Fruit fly (Drosophila melanogaster) whole organism, embryonic: Measurements from ENCODE around the gene CG33124.
A peak's percentile ranks its signal among the peaks of the same experiment; 100 is the strongest.

Experiments used
- Aef1 ChIP-seq: fragments of 200-800 bp; sonication (Bioruptor generic); IDR thresholded peaks from 3 replicates; pipeline ENCODE4 v1.3.6; 2022; ENCODE audit warnings: missing biosample characterization, missing genetic modification characterization
- Atf6 ChIP-seq: fragments of 200-800 bp; sonication (Bioruptor generic); IDR thresholded peaks from 2 replicates; pipeline ENCODE4 v1.3.6; 2022; ENCODE audit warnings: missing biosample characterization, missing genetic modification characterization
- Awh ChIP-seq: fragments of 200-800 bp; sonication (Bioruptor generic); IDR thresholded peaks from 2 replicates; pipeline ENCODE4, ENCODE4 v1.3.6; 2022; ENCODE audit warnings: missing biosample characterization, missing genetic modification characterization
- Bteb2 ChIP-seq: fragments of 200-800 bp; sonication (Bioruptor generic); optimal IDR thresholded peaks from 2 replicates; lab custom pipeline; 2016; ENCODE audit warnings: missing biosample characterization, missing genetic modification characterization
- CG10147 ChIP-seq: fragments of 200-800 bp; sonication (Bioruptor generic); optimal IDR thresholded peaks from 2 replicates; lab custom pipeline; 2019; ENCODE audit warnings: missing biosample characterization, mild to moderate bottlenecking, missing genetic modification characterization, moderate library complexity
- CG1024 ChIP-seq: fragments of 200-800 bp; sonication (Bioruptor generic); IDR thresholded peaks from 2 replicates; pipeline ENCODE4 v1.3.6; 2022; ENCODE audit warnings: missing biosample characterization, missing genetic modification characterization
- CG10462 ChIP-seq: fragments of 200-800 bp; sonication (Bioruptor generic); optimal IDR thresholded peaks from 2 replicates; lab custom pipeline; 2016; ENCODE audit warnings: missing biosample characterization, missing genetic modification characterization
- CG12104 ChIP-seq: fragments of 200-800 bp; sonication (Bioruptor generic); optimal IDR thresholded peaks from 3 replicates; lab custom pipeline; 2016; ENCODE audit warnings: missing biosample characterization, missing genetic modification characterization
- CG13624 ChIP-seq: fragments of 200-800 bp; sonication (Bioruptor generic); optimal IDR thresholded peaks from 2 replicates; lab custom pipeline; 2016; ENCODE audit warnings: missing biosample characterization, missing genetic modification characterization
- CG15269 ChIP-seq: fragments of 200-800 bp; sonication (Bioruptor generic); optimal IDR thresholded peaks from 2 replicates; lab custom pipeline; 2018; ENCODE audit warnings: missing biosample characterization, mild to moderate bottlenecking, missing genetic modification characterization, moderate library complexity
- CG15696 ChIP-seq: fragments of 200-800 bp; sonication (Bioruptor generic); optimal IDR thresholded peaks from 2 replicates; lab custom pipeline; 2019; ENCODE audit warnings: missing biosample characterization, mild to moderate bottlenecking, missing genetic modification characterization, moderate library complexity
- CG1647 ChIP-seq: fragments of 200-800 bp; sonication (Bioruptor generic); optimal IDR thresholded peaks from 3 replicates; lab custom pipeline; 2016; ENCODE audit warnings: missing biosample characterization, missing genetic modification characterization
- CG17802 ChIP-seq: fragments of 200-800 bp; sonication (Bioruptor generic); optimal IDR thresholded peaks from 2 replicates; lab custom pipeline; 2018; ENCODE audit warnings: missing biosample characterization, mild to moderate bottlenecking, missing genetic modification characterization, moderate library complexity
- CG17829 ChIP-seq: fragments of 200-800 bp; optimal IDR thresholded peaks from 2 replicates; lab custom pipeline; 2019; ENCODE audit warnings: missing biosample characterization, mild to moderate bottlenecking, missing genetic modification characterization, moderate library complexity
- CG1792 ChIP-seq: fragments of 200-800 bp; sonication (Bioruptor generic); optimal IDR thresholded peaks from 2 replicates; lab custom pipeline; 2016; ENCODE audit warnings: missing biosample characterization, missing genetic modification characterization
- CG31224 ChIP-seq: fragments of 200-800 bp; sonication (Bioruptor generic); IDR thresholded peaks from 2 replicates; pipeline ENCODE4 v1.3.6; 2022; ENCODE audit warnings: missing biosample characterization, missing genetic modification characterization
- CG6765 ChIP-seq: fragments of 200-800 bp; sonication (Bioruptor generic); optimal IDR thresholded peaks from 3 replicates; lab custom pipeline; 2017; ENCODE audit warnings: missing biosample characterization, mild to moderate bottlenecking, missing genetic modification characterization
- CG7271 ChIP-seq: fragments of 200-800 bp; sonication (Bioruptor generic); optimal IDR thresholded peaks from 2 replicates; lab custom pipeline; 2018; ENCODE audit warnings: missing biosample characterization, mild to moderate bottlenecking, missing genetic modification characterization, moderate library complexity
- CG7556 ChIP-seq: fragments of 200-800 bp; sonication (Bioruptor generic); optimal IDR thresholded peaks from 2 replicates; lab custom pipeline; 2017; ENCODE audit warnings: missing biosample characterization, mild to moderate bottlenecking, missing genetic modification characterization
- CG8388 ChIP-seq: fragments of 200-800 bp; sonication (Bioruptor generic); optimal IDR thresholded peaks from 2 replicates; lab custom pipeline; 2019; ENCODE audit warnings: missing biosample characterization, mild to moderate bottlenecking, missing genetic modification characterization, moderate library complexity
- CG9215 ChIP-seq: fragments of 200-800 bp; sonication (Bioruptor generic); IDR thresholded peaks from 2 replicates; pipeline ENCODE4 v1.3.6; 2022; ENCODE audit warnings: missing biosample characterization, missing genetic modification characterization
- D19B ChIP-seq: fragments of 200-800 bp; sonication (Bioruptor generic); optimal IDR thresholded peaks from 2 replicates; lab custom pipeline; 2017; ENCODE audit warnings: missing biosample characterization, mild to moderate bottlenecking, missing genetic modification characterization
- Dll ChIP-seq: fragments of 200-800 bp; sonication (Bioruptor generic); IDR thresholded peaks from 4 replicates; pipeline ENCODE4 v1.3.6; 2022; ENCODE audit warnings: missing biosample characterization, missing genetic modification characterization; ENCODE audit not compliant: partially characterized antibody
- Dp ChIP-seq: fragments of 200-800 bp; sonication (Bioruptor generic); optimal IDR thresholded peaks from 2 replicates; lab custom pipeline; 2018; ENCODE audit warnings: missing biosample characterization, mild to moderate bottlenecking, missing genetic modification characterization, moderate library complexity
- E2f2 ChIP-seq: fragments of 200-800 bp; sonication (Bioruptor generic); IDR thresholded peaks from 2 replicates; pipeline ENCODE4 v1.3.6; 2022; ENCODE audit warnings: missing biosample characterization, missing genetic modification characterization
- Elba2 ChIP-seq: fragments of 200-800 bp; sonication (Bioruptor generic); optimal IDR thresholded peaks from 3 replicates; lab custom pipeline; 2016; ENCODE audit warnings: missing biosample characterization, missing genetic modification characterization
- Hey ChIP-seq: fragments of 200-800 bp; sonication (Bioruptor generic); optimal IDR thresholded peaks from 3 replicates; lab custom pipeline; 2018; ENCODE audit warnings: missing biosample characterization, mild to moderate bottlenecking, missing genetic modification characterization
- Pdp1 ChIP-seq, 2 experiments: fragments of 200-800 bp; sonication (Bioruptor generic); optimal IDR thresholded peaks; 3 replicates each; lab custom pipeline; 2016; ENCODE audit warnings: missing biosample characterization in 2 of 2, missing genetic modification characterization in 2 of 2, mild to moderate bottlenecking in 1 of 2, moderate library complexity in 1 of 2
- Poxn ChIP-seq: fragments of 200-800 bp; sonication (Bioruptor generic); IDR thresholded peaks from 2 replicates; pipeline ENCODE4 v1.3.6; 2022; ENCODE audit warnings: missing biosample characterization, missing genetic modification characterization
- Sox100B ChIP-seq: fragments of 200-800 bp; sonication (Bioruptor generic); optimal IDR thresholded peaks from 3 replicates; lab custom pipeline; 2018; ENCODE audit warnings: missing biosample characterization, mild to moderate bottlenecking, missing genetic modification characterization
- TFAM ChIP-seq: fragments of 200-800 bp; sonication (Bioruptor generic); optimal IDR thresholded peaks from 2 replicates; lab custom pipeline; 2017; ENCODE audit warnings: missing biosample characterization, missing genetic modification characterization, inconsistent platforms
- ash1 ChIP-seq: fragments of 200-800 bp; sonication (Bioruptor generic); optimal IDR thresholded peaks from 2 replicates; lab custom pipeline; 2018; ENCODE audit warnings: missing biosample characterization, mild to moderate bottlenecking, missing genetic modification characterization
- bab2 ChIP-seq: fragments of 200-800 bp; sonication (Bioruptor generic); optimal IDR thresholded peaks from 2 replicates; lab custom pipeline; 2016; ENCODE audit warnings: missing biosample characterization, missing genetic modification characterization
- br ChIP-seq: fragments of >200 bp; optimal IDR thresholded peaks from 2 replicates; lab custom pipeline; 2017
- da ChIP-seq: fragments of 200-800 bp; sonication (Bioruptor generic); optimal IDR thresholded peaks from 2 replicates; lab custom pipeline; 2016; ENCODE audit warnings: missing biosample characterization, missing genetic modification characterization
- disco-r ChIP-seq: fragments of 200-800 bp; sonication (Bioruptor generic); optimal IDR thresholded peaks from 2 replicates; lab custom pipeline; 2016; ENCODE audit warnings: missing biosample characterization, missing genetic modification characterization
- eyg ChIP-seq: fragments of 200-800 bp; sonication (Bioruptor generic); optimal IDR thresholded peaks from 3 replicates; lab custom pipeline; 2016; ENCODE audit warnings: missing biosample characterization, missing genetic modification characterization
- fd64A ChIP-seq: fragments of 200-800 bp; sonication (Bioruptor generic); optimal IDR thresholded peaks from 3 replicates; lab custom pipeline; 2018; ENCODE audit warnings: missing biosample characterization, mild to moderate bottlenecking, missing genetic modification characterization
- ham ChIP-seq: fragments of 200-800 bp; sonication (Bioruptor generic); IDR thresholded peaks from 2 replicates; pipeline ENCODE4 v1.3.6; 2022; ENCODE audit warnings: missing biosample characterization, missing genetic modification characterization
- her ChIP-seq: fragments of 200-800 bp; sonication (Bioruptor generic); optimal IDR thresholded peaks from 2 replicates; lab custom pipeline; 2016; ENCODE audit warnings: missing biosample characterization, missing genetic modification characterization
- hth ChIP-seq: fragments of >200 bp; optimal IDR thresholded peaks from 2 replicates; lab custom pipeline; 2017; ENCODE audit warnings: inconsistent platforms
- jing ChIP-seq: fragments of 200-800 bp; sonication (Bioruptor generic); optimal IDR thresholded peaks from 2 replicates; lab custom pipeline; 2018; ENCODE audit warnings: missing biosample characterization, mild to moderate bottlenecking, missing genetic modification characterization
- lola ChIP-seq, 3 experiments: fragments of >200 bp in 2 of 3; fragments of 200-800 bp in 1 of 3; sonication (Bioruptor generic) in 1 of 3; optimal IDR thresholded peaks; 2 replicates each; lab custom pipeline; 2017 to 2019; ENCODE audit warnings: missing biosample characterization in 3 of 3, missing genetic modification characterization in 3 of 3, mild to moderate bottlenecking in 1 of 3, moderate library complexity in 1 of 3
- pan ChIP-seq, 4 experiments: fragments of >200 bp in 3 of 4; fragments of 200-800 bp in 1 of 4; sonication (Bioruptor generic) in 1 of 4; optimal IDR thresholded peaks in 3 of 4; IDR thresholded peaks in 1 of 4; 2 replicates each; pipeline versions ENCODE4 v1.3.6 to Lab custom; 2017 to 2022; ENCODE audit warnings: missing biosample characterization in 2 of 4, missing genetic modification characterization in 2 of 4, mixed read lengths in 1 of 4
- pnt ChIP-seq: fragments of 200-800 bp; sonication (Bioruptor generic); optimal IDR thresholded peaks from 3 replicates; lab custom pipeline; 2016; ENCODE audit warnings: missing biosample characterization, missing genetic modification characterization
- sr ChIP-seq: fragments of 200-800 bp; sonication (Bioruptor generic); IDR thresholded peaks from 3 replicates; pipeline ENCODE4 v1.3.6; 2022; ENCODE audit warnings: missing biosample characterization, missing genetic modification characterization
- stc ChIP-seq: fragments of 200-800 bp; sonication (Bioruptor generic); IDR thresholded peaks from 2 replicates; pipeline ENCODE4 v1.3.6; 2022; ENCODE audit warnings: missing biosample characterization, missing genetic modification characterization
- tap ChIP-seq: fragments of 200-800 bp; optimal IDR thresholded peaks from 3 replicates; lab custom pipeline; 2019; ENCODE audit warnings: missing biosample characterization, mild to moderate bottlenecking, missing genetic modification characterization, moderate library complexity
- toy ChIP-seq: fragments of 200-800 bp; sonication (Bioruptor generic); IDR thresholded peaks from 2 replicates; pipeline ENCODE4 v1.3.6; 2022; ENCODE audit warnings: missing biosample characterization, missing genetic modification characterization
- vvl ChIP-seq: fragments of 200-800 bp; sonication (Bioruptor generic); IDR thresholded peaks from 2 replicates; pipeline ENCODE4 v1.3.6; 2022; ENCODE audit warnings: missing biosample characterization, missing genetic modification characterization
- z ChIP-seq: fragments of 200-800 bp; sonication (Bioruptor generic); IDR thresholded peaks from 3 replicates; pipeline ENCODE4 v1.3.6; 2022; ENCODE audit warnings: missing biosample characterization, missing genetic modification characterization

The CG33124 gene

DNA sequence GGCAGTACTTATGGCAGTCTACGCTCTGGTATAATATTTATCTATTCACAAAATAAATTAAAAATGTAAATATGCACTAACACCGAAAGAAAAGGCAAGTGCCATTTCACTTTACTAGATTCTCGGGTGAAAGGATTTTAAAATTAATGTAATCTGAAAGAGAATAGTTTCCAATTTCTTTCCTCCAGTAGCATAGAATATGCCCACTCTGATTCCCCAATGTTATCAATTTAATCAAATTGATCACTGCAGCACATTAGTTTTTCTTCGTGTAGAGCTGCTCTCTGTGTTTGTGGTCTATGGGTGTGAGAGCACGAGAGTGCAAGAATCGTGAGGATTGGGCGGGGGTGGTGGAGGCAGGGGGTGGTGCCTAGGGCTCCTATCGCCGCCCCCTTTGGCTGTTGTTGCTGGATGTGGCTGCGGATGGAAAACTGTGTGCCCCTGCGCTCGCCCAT, 7.8 kb downstream of the CG33124 start (continued):
- TF ChIP-seq Dp (GFP tag; lab: Kevin White, UChicago) (no peak), CG31224 (GFP tag; lab: Robert Waterston, UW) (no peak), da (no peak), TFAM (peak; percentile 67), CG17802 (tag; lab: Kevin White, UChicago) (peak; percentile 61), pnt (peak; percentile 79), CG8388 (GFP tag; lab: Kevin White, UChicago) (peak; percentile 90), her (GFP tag; lab: Kevin White, UChicago) (no peak), CG7271 (tag; lab: Kevin White, UChicago) (peak; percentile 6), Hey (tag; lab: Kevin White, UChicago) (no peak), Bteb2 (GFP tag; lab: Kevin White, UChicago) (peak; percentile 50), tap (tag; lab: Kevin White, UChicago) (peak; percentile 85), CG15269 (tag; lab: Kevin White, UChicago) (peak; percentile 50), Dll (no peak), ash1 (GFP tag; lab: Kevin White, UChicago) (no peak), CG9215 (GFP tag; lab: Robert Waterston, UW) (peak; percentile 28; the same call in 1 of the 2 replicates), Elba2 (GFP tag; lab: Kevin White, UChicago) (no peak), CG6765 (no peak), E2f2 (GFP tag; lab: Robert Waterston, UW) (peak; percentile 40; the same call in 1 of the 2 replicates), CG1024 (GFP tag; lab: Robert Waterston, UW) (peak; percentile 32; the same call in 1 of the 2 replicates), fd64A (GFP tag; lab: Kevin White, UChicago) (peak; percentile 90), D19B (GFP tag; lab: Kevin White, UChicago) (no peak), CG7556 (GFP tag; lab: Kevin White, UChicago) (peak; percentile 86), z (GFP tag; lab: Robert Waterston, UW) (peak; percentile 4; the same call in 1 of the 3 replicates), Pdp1 (GFP tag; optimal IDR thresholded peaks at IDR 0.05; lab: Kevin White, UChicago) (peak; percentile 42 to 70), CG10147 (GFP tag; lab: Kevin White, UChicago) (peak; percentile 35), CG1647 (GFP tag; lab: Kevin White, UChicago) (peak; percentile 46), CG17829 (tag; lab: Kevin White, UChicago) (peak; percentile 91), br (lab: Kevin White, UChicago) (no peak), disco-r (GFP tag; lab: Kevin White, UChicago) (peak; percentile 53), CG10462 (GFP tag; lab: Kevin White, UChicago) (peak; percentile 74), ham (GFP tag; lab: Robert Waterston, UW) (no peak), CG15696 (tag; lab: Kevin White, UChicago) (peak; percentile 83), Sox100B (peak; percentile 92), lola (GFP tag; optimal IDR thresholded peaks at IDR 0.05; lab: Kevin White, UChicago) (peak in 1 of 3 experiments; percentile 97), jing (GFP tag; lab: Kevin White, UChicago) (peak; percentile 52), CG13624 (GFP tag; lab: Kevin White, UChicago) (no peak), bab2 (GFP tag; lab: Kevin White, UChicago) (peak; percentile 63), Atf6 (GFP tag; lab: Robert Waterston, UW) (no peak), pan (optimal IDR thresholded peaks at IDR 0.05; lab: Kevin White, UChicago) (no peak), pan (GFP tag; optimal IDR thresholded peaks at IDR 0.05 in 1 of 2, IDR thresholded peaks at IDR 0.05 in 1 of 2) (peak in 1 of 2 experiments; percentile 62), CG12104 (GFP tag; lab: Kevin White, UChicago) (peak; percentile 86), Aef1 (GFP tag; lab: Robert Waterston, UW) (no peak; the same call in 2 of the 3 replicates), Poxn (GFP tag; lab: Robert Waterston, UW) (no peak), hth (lab: Kevin White, UChicago) (no peak), CG1792 (GFP tag; lab: Kevin White, UChicago) (peak; percentile 39), sr (no peak), toy (no peak), stc (GFP tag; lab: Robert Waterston, UW) (no peak), Awh (GFP tag; lab: Robert Waterston, UW) (peak; percentile 66), vvl (GFP tag; lab: Robert Waterston, UW) (peak; percentile 87), eyg (GFP tag; lab: Kevin White, UChicago) (peak; percentile 31)
